Worm (Caenorhabditis elegans) whole organism, young adult: Measurements from ENCODE around the gene T07A5.7.
A peak's percentile ranks its signal among the peaks of the same experiment; 100 is the strongest.

ENCODE experiments used
- B0019.2 ChIP-seq: fragments of 200-800 bp; sonication (Bioruptor generic); conservative IDR thresholded peaks from 2 replicates; pipeline ENCODE4 v1.3.6; 2022; ENCODE audit warnings: missing genetic modification reagents, missing genetic modification characterization, missing compliant biosample characterization
- B0261.1 ChIP-seq: sonication (generic microtip); optimal IDR thresholded peaks from 2 replicates; lab custom pipeline; 2016; ENCODE audit warnings: mild to moderate bottlenecking, missing genetic modification characterization, moderate library complexity, missing compliant biosample characterization
- B0336.3 ChIP-seq: fragments of 200-800 bp; sonication (Bioruptor generic); IDR thresholded peaks from 2 replicates; pipeline ENCODE4 v1.3.6; 2022; ENCODE audit warnings: missing genetic modification characterization, missing compliant biosample characterization
- C06A6.2 ChIP-seq: fragments of 200-800 bp; sonication (Bioruptor generic); conservative IDR thresholded peaks from 2 replicates; pipeline ENCODE4 v1.3.6; 2022; ENCODE audit warnings: missing genetic modification characterization, missing compliant biosample characterization
- F10E7.11 ChIP-seq: sonication (generic microtip); optimal IDR thresholded peaks from 2 replicates; lab custom pipeline; 2017; ENCODE audit warnings: mild to moderate bottlenecking, missing genetic modification characterization, moderate library complexity, missing compliant biosample characterization
- F33H1.4 ChIP-seq: fragments of 200-800 bp; sonication (Bioruptor generic); IDR thresholded peaks from 2 replicates; pipeline ENCODE4 v1.3.6; 2022; ENCODE audit warnings: missing genetic modification reagents, missing genetic modification characterization, missing compliant biosample characterization
- F39B2.1 ChIP-seq: fragments of 200-800 bp; sonication (Bioruptor generic); IDR thresholded peaks from 2 replicates; pipeline ENCODE4 v1.3.6; 2022; ENCODE audit warnings: missing genetic modification reagents, missing genetic modification characterization, missing compliant biosample characterization
- F49E8.2 ChIP-seq: sonication (generic microtip); optimal IDR thresholded peaks from 3 replicates; lab custom pipeline; 2017; ENCODE audit warnings: missing genetic modification characterization, mild to moderate bottlenecking, missing compliant biosample characterization, antibody characterized with exemption, moderate library complexity; ENCODE audit not compliant: insufficient read depth
- F55B11.4 ChIP-seq: sonication (generic microtip); optimal IDR thresholded peaks from 2 replicates; lab custom pipeline; 2016; ENCODE audit warnings: missing compliant biosample characterization, missing genetic modification characterization, borderline replicate concordance; ENCODE audit not compliant: insufficient read depth
- K12H6.12 ChIP-seq: fragments of 200-800 bp; sonication (Bioruptor generic); optimal IDR thresholded peaks from 2 replicates; lab custom pipeline; 2018; ENCODE audit warnings: mild to moderate bottlenecking, missing genetic modification characterization, missing compliant biosample characterization
- Y53G8AR.9 ChIP-seq: fragments of 200-800 bp; sonication (Bioruptor generic); conservative IDR thresholded peaks from 2 replicates; pipeline ENCODE4 v1.3.6; 2022; ENCODE audit warnings: missing genetic modification reagents, missing genetic modification characterization, missing compliant biosample characterization
- ama-1 ChIP-seq, 3 experiments: fragments of 150-350 bp in 1 of 3; sonication (generic microtip) in 2 of 3; optimal IDR thresholded peaks; 2 replicates each; lab custom pipeline; 2014 to 2018; ENCODE audit warnings: missing biosample characterization in 2 of 3, missing genetic modification characterization in 2 of 3, missing genetic modification reagents in 2 of 3
- atf-7 ChIP-seq: sonication (generic microtip); optimal IDR thresholded peaks from 2 replicates; lab custom pipeline; 2017; ENCODE audit warnings: mild to moderate bottlenecking, missing genetic modification characterization, missing compliant biosample characterization
- attf-6 ChIP-seq: fragments of 200-800 bp; sonication (Bioruptor generic); IDR thresholded peaks from 2 replicates; pipeline ENCODE4 v1.3.6; 2022; ENCODE audit warnings: missing genetic modification reagents, missing genetic modification characterization, missing compliant biosample characterization
- bed-2 ChIP-seq: fragments of 200-800 bp; sonication (Bioruptor generic); IDR thresholded peaks from 2 replicates; pipeline ENCODE4 v1.3.6; 2022; ENCODE audit warnings: missing genetic modification reagents, missing genetic modification characterization, missing compliant biosample characterization
- cebp-2 ChIP-seq: fragments of 200-800 bp; sonication (Bioruptor generic); IDR thresholded peaks from 2 replicates; pipeline ENCODE4 v1.3.6; 2022; ENCODE audit warnings: missing genetic modification characterization, missing compliant biosample characterization
- ceh-100 ChIP-seq: fragments of 200-800 bp; sonication (Bioruptor generic); IDR thresholded peaks from 2 replicates; pipeline ENCODE4 v1.3.6; 2022; ENCODE audit warnings: missing genetic modification reagents, missing genetic modification characterization, missing compliant biosample characterization
- ceh-79 ChIP-seq: sonication (generic microtip); optimal IDR thresholded peaks from 2 replicates; lab custom pipeline; 2017; ENCODE audit warnings: mild to moderate bottlenecking, missing genetic modification characterization, missing compliant biosample characterization
- ceh-91 ChIP-seq: fragments of 200-800 bp; sonication (Bioruptor generic); IDR thresholded peaks from 2 replicates; pipeline ENCODE4 v1.3.6; 2022; ENCODE audit warnings: missing genetic modification reagents, missing genetic modification characterization, missing compliant biosample characterization
- chd-7 ChIP-seq: sonication (generic microtip); optimal IDR thresholded peaks from 2 replicates; lab custom pipeline; 2016; ENCODE audit warnings: mild to moderate bottlenecking, missing genetic modification characterization, moderate library complexity, missing compliant biosample characterization
- fkh-3 ChIP-seq: sonication (generic microtip); optimal IDR thresholded peaks from 2 replicates; lab custom pipeline; 2016; ENCODE audit warnings: mild to moderate bottlenecking, missing genetic modification characterization, missing compliant biosample characterization
- him-1 ChIP-seq: sonication (generic microtip); optimal IDR thresholded peaks from 2 replicates; lab custom pipeline; 2016; ENCODE audit warnings: missing genotype, missing genetic modification reagents, missing genetic modification characterization, missing compliant biosample characterization
- hmg-1.2 ChIP-seq: fragments of 200-800 bp; sonication (Bioruptor generic); IDR thresholded peaks from 2 replicates; pipeline ENCODE4 v1.3.6; 2022; ENCODE audit warnings: missing genetic modification reagents, missing genetic modification characterization, missing compliant biosample characterization
- lir-1 ChIP-seq: fragments of 200-800 bp; sonication (Bioruptor generic); conservative IDR thresholded peaks from 2 replicates; pipeline ENCODE4 v1.3.6; 2022; ENCODE audit warnings: missing genetic modification reagents, missing genetic modification characterization, missing compliant biosample characterization
- lsy-27 ChIP-seq: sonication (generic microtip); optimal IDR thresholded peaks from 2 replicates; lab custom pipeline; 2017; ENCODE audit warnings: missing genetic modification characterization, mild to moderate bottlenecking, missing compliant biosample characterization, antibody characterized with exemption, missing genotype, borderline replicate concordance; ENCODE audit not compliant: insufficient read depth
- madf-10 ChIP-seq: sonication (generic microtip); optimal IDR thresholded peaks from 2 replicates; lab custom pipeline; 2016; ENCODE audit warnings: mild to moderate bottlenecking, missing genetic modification characterization, missing compliant biosample characterization
- madf-3 ChIP-seq: fragments of 200-800 bp; sonication (Bioruptor generic); IDR thresholded peaks from 2 replicates; pipeline ENCODE4 v1.3.6; 2022; ENCODE audit warnings: missing genetic modification reagents, missing genetic modification characterization, missing compliant biosample characterization
- mes-4 ChIP-seq: sonication (generic microtip); optimal IDR thresholded peaks from 2 replicates; lab custom pipeline; 2016; ENCODE audit warnings: missing genotype, missing genetic modification characterization, missing compliant biosample characterization
- mxl-1 ChIP-seq: sonication (generic microtip); optimal IDR thresholded peaks from 2 replicates; lab custom pipeline; 2016; ENCODE audit warnings: missing genetic modification characterization, missing compliant biosample characterization
- nfya-1 ChIP-seq: sonication (generic microtip); optimal IDR thresholded peaks from 2 replicates; lab custom pipeline; 2017; ENCODE audit warnings: antibody characterized with exemption, missing compliant biosample characterization, missing genetic modification characterization, borderline replicate concordance; ENCODE audit not compliant: insufficient read depth
- pbrm-1 ChIP-seq: fragments of 200-800 bp; sonication (Bioruptor generic); IDR thresholded peaks from 2 replicates; pipeline ENCODE4 v1.3.6; 2022; ENCODE audit warnings: missing genetic modification reagents, missing genetic modification characterization, missing compliant biosample characterization
- repo-1 ChIP-seq: sonication (generic microtip); optimal IDR thresholded peaks from 2 replicates; lab custom pipeline; 2017; ENCODE audit warnings: mild to moderate bottlenecking, missing genetic modification characterization, missing compliant biosample characterization
- sdz-38 ChIP-seq: sonication (generic microtip); optimal IDR thresholded peaks from 2 replicates; lab custom pipeline; 2016; ENCODE audit warnings: missing genotype, missing genetic modification characterization, missing compliant biosample characterization
- sea-2 ChIP-seq: fragments of 200-800 bp; sonication (Bioruptor generic); IDR thresholded peaks from 2 replicates; pipeline ENCODE4 v1.3.6; 2022; ENCODE audit warnings: missing genetic modification characterization, missing compliant biosample characterization
- snpc-3.4 ChIP-seq: sonication (generic microtip); optimal IDR thresholded peaks from 2 replicates; lab custom pipeline; 2017; ENCODE audit warnings: missing genetic modification characterization, mild to moderate bottlenecking, missing compliant biosample characterization, antibody characterized with exemption, moderate library complexity, missing genotype, missing genetic modification reagents
- snpc-4 ChIP-seq, 5 experiments: fragments of 150-350 bp in 1 of 5; sonication (generic microtip) in 4 of 5; optimal IDR thresholded peaks; 2 replicates each; lab custom pipeline; 2014 to 2018; ENCODE audit warnings: missing genetic modification characterization in 5 of 5, missing biosample characterization in 3 of 5, antibody characterized with exemption in 2 of 5, mild to moderate bottlenecking in 2 of 5, missing compliant biosample characterization in 2 of 5, missing genotype in 2 of 5, moderate library complexity in 2 of 5, missing genetic modification reagents in 1 of 5
- tbp1 ChIP-seq: fragments of 200-800 bp; sonication (Bioruptor generic); optimal IDR thresholded peaks from 2 replicates; lab custom pipeline; 2018; ENCODE audit warnings: mild to moderate bottlenecking, missing genetic modification characterization, missing compliant biosample characterization
- tbx-9 ChIP-seq: sonication (generic microtip); optimal IDR thresholded peaks from 2 replicates; lab custom pipeline; 2016; ENCODE audit warnings: borderline replicate concordance, missing genetic modification characterization, inconsistent platforms, missing compliant biosample characterization
- zfh-2 ChIP-seq: fragments of 200-800 bp; sonication (Bioruptor generic); conservative IDR thresholded peaks from 2 replicates; pipeline ENCODE4 v1.3.6; 2022; ENCODE audit warnings: missing genetic modification reagents, missing genetic modification characterization, missing compliant biosample characterization
- ztf-18 ChIP-seq: sonication (generic microtip); optimal IDR thresholded peaks from 2 replicates; lab custom pipeline; 2016; ENCODE audit warnings: missing genotype, mild to moderate bottlenecking, missing genetic modification characterization, missing compliant biosample characterization
- ztf-28 ChIP-seq: fragments of 200-800 bp; sonication (Bioruptor generic); IDR thresholded peaks from 2 replicates; pipeline ENCODE4 v1.3.6; 2022; ENCODE audit warnings: missing genetic modification reagents, missing genetic modification characterization, missing compliant biosample characterization
- ztf-6 ChIP-seq: fragments of 200-800 bp; sonication (Bioruptor generic); IDR thresholded peaks from 2 replicates; pipeline ENCODE4 v1.3.6; 2022; ENCODE audit warnings: missing genetic modification reagents, missing genetic modification characterization, missing compliant biosample characterization

T07A5.7 gene

DNA sequence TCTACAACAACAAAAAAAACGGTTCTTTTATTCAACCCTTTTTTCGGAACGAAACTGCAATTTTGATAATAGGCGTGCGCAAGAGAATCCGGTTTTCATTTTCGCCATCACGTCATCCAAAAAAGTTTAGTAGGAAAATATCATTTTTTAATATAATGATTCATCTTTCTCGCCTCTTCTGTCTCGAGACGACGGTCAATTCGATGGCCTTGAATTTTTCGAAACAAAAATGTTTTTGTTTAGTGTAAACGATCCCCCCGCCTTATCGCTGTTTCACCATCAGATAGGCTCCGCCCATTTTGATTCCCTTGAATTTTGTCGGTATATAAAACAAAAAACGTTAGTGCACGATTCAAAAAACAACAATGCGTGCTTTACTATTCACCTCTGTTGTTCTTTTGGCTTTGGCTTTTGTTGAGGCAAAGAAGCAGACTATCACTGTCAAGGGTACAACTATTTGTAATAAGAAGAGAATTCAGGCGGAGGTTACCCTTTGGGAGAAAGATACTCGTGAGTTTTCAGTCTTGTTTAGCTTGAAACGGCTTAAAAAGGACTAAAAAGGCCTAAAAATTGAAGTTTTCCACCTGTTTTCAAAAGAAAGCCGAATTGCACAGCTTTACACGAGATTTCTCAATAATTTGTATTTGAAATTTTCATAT lies 26.7 kb upstream of the T07A5.7 start, which contains the start of gene ttr-15 (continued):
- TF ChIP-seq ztf-6 (GFP tag; lab: Robert Waterston, UW) (no peak), ztf-28 (GFP tag; lab: Robert Waterston, UW) (no peak), madf-10 (tag; lab: Kevin White, UChicago) (no peak), B0261.1 (tag; lab: Kevin White, UChicago) (no peak), mes-4 (no peak), hmg-1.2 (GFP tag; lab: Robert Waterston, UW) (no peak), him-1 (tag; lab: Kevin White, UChicago) (no peak), ceh-91 (GFP tag; lab: Robert Waterston, UW) (no peak), snpc-3.4 (no peak), sea-2 (GFP tag; lab: Robert Waterston, UW) (no peak), cebp-2 (GFP tag; lab: Robert Waterston, UW) (no peak), F49E8.2 (tag; lab: Kevin White, UChicago) (no peak), C06A6.2 (GFP tag; lab: Robert Waterston, UW) (no peak), F33H1.4 (no peak), K12H6.12 (tag; lab: Kevin White, UChicago) (no peak), lsy-27 (no peak), ztf-18 (no peak), ama-1 (optimal IDR thresholded peaks at IDR 0.05; lab: Kevin White, UChicago) (peak; percentile 92), ama-1 (GFP tag; optimal IDR thresholded peaks at IDR 0.05; lab: Kevin White, UChicago) (peak in 1 of 2 experiments; percentile 6), attf-6 (GFP tag; lab: Robert Waterston, UW) (no peak), atf-7 (tag; lab: Kevin White, UChicago) (peak; percentile 11), zfh-2 (GFP tag; lab: Robert Waterston, UW) (no peak), sdz-38 (no peak), madf-3 (no peak), B0336.3 (no peak; the same call in 1 of the 2 replicates), pbrm-1 (no peak), chd-7 (tag; lab: Kevin White, UChicago) (no peak), F55B11.4 (tag; lab: Kevin White, UChicago) (no peak), ceh-79 (no peak)

DNA sequence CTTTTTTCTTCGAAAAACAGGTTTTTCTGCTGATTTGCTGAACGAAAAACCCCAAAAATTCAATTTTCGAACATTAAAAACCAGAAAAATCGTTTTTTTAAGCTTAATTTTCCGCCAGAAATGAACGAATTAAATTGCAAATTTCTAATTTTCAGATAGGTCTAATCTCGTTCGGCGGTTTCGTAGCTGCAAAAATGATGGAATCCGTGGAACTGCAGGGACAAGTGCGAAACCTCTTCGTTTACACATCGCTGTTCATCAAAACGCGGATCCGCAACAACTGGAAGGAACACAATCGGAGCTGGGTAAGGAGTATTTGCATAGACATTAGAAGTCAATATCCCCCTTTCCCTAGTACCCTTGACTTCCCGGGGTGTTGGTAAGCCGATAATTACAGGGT lies 25.2 kb upstream of the T07A5.7 start:
- no peak for TF ChIP-seq K12H6.12 (tag; lab: Kevin White, UChicago)

DNA sequence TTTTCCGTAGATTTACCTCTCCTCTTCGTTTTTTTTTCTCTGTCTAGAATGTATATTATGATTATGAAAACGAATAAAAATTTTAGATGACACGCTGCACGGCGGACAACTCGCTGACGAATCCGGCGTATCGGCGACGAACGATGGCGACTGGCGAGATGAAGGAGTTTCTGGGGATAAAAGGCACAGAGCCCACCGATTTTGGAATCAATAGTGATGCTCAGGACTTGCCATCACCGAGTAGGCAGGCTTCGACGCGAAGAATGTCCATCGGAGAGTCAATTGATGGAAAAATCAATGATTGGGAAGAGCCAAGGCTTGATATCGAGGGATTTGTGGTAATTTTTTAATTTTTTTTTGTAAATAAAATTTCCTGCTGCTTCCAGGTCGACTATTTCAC lies 24.2 kb upstream of the T07A5.7 start, which contains the start of gene ced-9:
TSS of gene ced-9 (plus strand) at position 87 of the 400 bp plus-strand sequence.
- no peak for TF ChIP-seq madf-10 (tag; lab: Kevin White, UChicago)
- peak; percentile 93 for TF ChIP-seq tbx-9 (tag; lab: Kevin White, UChicago)

DNA sequence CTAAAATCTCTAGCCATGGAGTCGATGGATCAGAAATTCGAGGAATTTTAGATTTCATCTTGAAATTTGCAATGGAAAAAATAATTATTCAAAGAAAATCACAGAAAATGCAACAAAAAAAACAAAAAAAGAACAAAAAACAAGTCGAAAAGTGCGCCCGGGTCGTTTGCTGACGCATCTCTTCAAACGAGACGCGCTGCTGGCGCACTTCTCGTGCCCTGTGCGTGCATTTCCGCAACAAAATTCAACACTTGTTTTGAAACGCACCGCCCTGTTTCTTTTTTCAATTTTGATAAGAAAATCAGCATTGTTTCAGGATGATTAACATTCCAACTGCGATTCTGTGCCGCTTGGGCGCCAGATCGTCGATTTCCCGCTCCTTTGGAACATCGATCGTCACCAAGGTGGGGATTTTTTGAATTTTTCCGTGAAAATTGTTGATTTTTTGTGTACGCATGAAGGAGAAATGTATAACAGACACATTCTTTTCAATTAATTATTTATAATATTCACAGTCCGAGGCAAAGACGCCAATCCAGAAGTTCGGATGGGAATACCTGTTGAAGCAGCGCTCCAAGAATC lies 23.1 kb upstream of the T07A5.7 start, which contains the start of the genes jmjd-4 and mev-1:
TSS of gene jmjd-4 (minus strand) at position 58 of the 582 bp plus-strand sequence.
TSS of gene mev-1 (plus strand) at position 317 of the 582 bp plus-strand sequence.
- TF ChIP-seq him-1 (tag; lab: Kevin White, UChicago): no peak
- no peak for TF ChIP-seq tbx-9 (tag; lab: Kevin White, UChicago)
- TF ChIP-seq B0019.2: no peak
- TF ChIP-seq snpc-4 (GFP tag; optimal IDR thresholded peaks at IDR 0.05; lab: Kevin White, UChicago): peak; percentile 68
- peak in 3 of 4 experiments; percentile 61 to 72 (median 65) for TF ChIP-seq snpc-4 (tag; optimal IDR thresholded peaks at IDR 0.05; lab: Kevin White, UChicago)
- TF ChIP-seq F39B2.1 (GFP tag; lab: Robert Waterston, UW): no peak
- 0 out of 2 replicates have a peak, but pooled peaks have one; percentile 12 for TF ChIP-seq bed-2 (GFP tag; lab: Robert Waterston, UW)
- TF ChIP-seq repo-1 (tag; lab: Kevin White, UChicago): peak; percentile 77
- no peak for TF ChIP-seq F10E7.11 (tag; lab: Kevin White, UChicago)
- TF ChIP-seq B0336.3: peak; percentile 94
- no peak for TF ChIP-seq mxl-1 (tag; lab: Kevin White, UChicago)
- TF ChIP-seq ceh-100: peak; percentile 78
- TF ChIP-seq fkh-3 (tag; lab: Kevin White, UChicago): no peak
- TF ChIP-seq nfya-1 (tag; lab: Kevin White, UChicago): no peak
- TF ChIP-seq Y53G8AR.9 (GFP tag; lab: Robert Waterston, UW): peak; percentile 91
- TF ChIP-seq tbp1: peak; percentile 66
- TF ChIP-seq lir-1 (GFP tag; lab: Robert Waterston, UW): peak; percentile 63; the same call in 1 of the 2 replicates
